Worm (Caenorhabditis elegans) whole organism, late embryonic: ENCODE results near the gene Y75B12B.10.

Experiments
- T23F11.4 ChIP-seq: fragments of 200-800 bp; sonication (Bioruptor generic); optimal IDR thresholded peaks from 2 replicates; lab custom pipeline; 2018; ENCODE audit warnings: mild to moderate bottlenecking, missing genetic modification characterization, missing compliant biosample characterization
- ama-1 ChIP-seq: fragments of 150-350 bp; optimal IDR thresholded peaks from 2 replicates; lab custom pipeline; 2014
- ceh-18 ChIP-seq: sonication (generic microtip); optimal IDR thresholded peaks from 2 replicates; lab custom pipeline; 2016; ENCODE audit warnings: missing genetic modification characterization, missing compliant biosample characterization
- ceh-24 ChIP-seq: sonication (generic microtip); optimal IDR thresholded peaks from 2 replicates; lab custom pipeline; 2016; ENCODE audit warnings: mild to moderate bottlenecking, missing genetic modification characterization, missing compliant biosample characterization
- ceh-30 ChIP-seq: fragments of 150-350 bp; optimal IDR thresholded peaks from 2 replicates; lab custom pipeline; 2014; ENCODE audit warnings: missing biosample characterization, missing genetic modification characterization
- ceh-31 ChIP-seq: sonication (generic microtip); optimal IDR thresholded peaks from 2 replicates; lab custom pipeline; 2016; ENCODE audit warnings: missing genetic modification characterization, missing compliant biosample characterization
- ceh-6 ChIP-seq: fragments of 200-800 bp; sonication (Bioruptor generic); optimal IDR thresholded peaks from 2 replicates; lab custom pipeline; 2018; ENCODE audit warnings: mild to moderate bottlenecking, missing genetic modification characterization, missing compliant biosample characterization
- ceh-9 ChIP-seq: sonication (generic microtip); optimal IDR thresholded peaks from 2 replicates; lab custom pipeline; 2016; ENCODE audit warnings: mild to moderate bottlenecking, missing genetic modification characterization, inconsistent platforms, missing compliant biosample characterization
- che-1 ChIP-seq: sonication (generic microtip); optimal IDR thresholded peaks from 2 replicates; lab custom pipeline; 2016; ENCODE audit warnings: mild to moderate bottlenecking, missing genetic modification characterization, missing compliant biosample characterization
- dve-1 ChIP-seq: sonication (generic microtip); optimal IDR thresholded peaks from 2 replicates; lab custom pipeline; 2017; ENCODE audit warnings: antibody characterized with exemption, mild to moderate bottlenecking, missing genetic modification characterization, missing compliant biosample characterization
- eyg-1 ChIP-seq: sonication (generic microtip); optimal IDR thresholded peaks from 2 replicates; lab custom pipeline; 2016; ENCODE audit warnings: missing genotype, missing genetic modification characterization, missing compliant biosample characterization
- fkh-6 ChIP-seq: sonication (generic microtip); optimal IDR thresholded peaks from 2 replicates; lab custom pipeline; 2016; ENCODE audit warnings: missing genetic modification characterization, missing compliant biosample characterization
- gmeb-2 ChIP-seq: sonication (generic microtip); optimal IDR thresholded peaks from 2 replicates; lab custom pipeline; 2016; ENCODE audit warnings: missing genetic modification characterization, inconsistent platforms, missing compliant biosample characterization
- hlh-15 ChIP-seq: sonication (generic microtip); optimal IDR thresholded peaks from 2 replicates; lab custom pipeline; 2016; ENCODE audit warnings: missing genetic modification characterization, missing compliant biosample characterization
- madf-2 ChIP-seq: sonication (generic microtip); optimal IDR thresholded peaks from 2 replicates; lab custom pipeline; 2017; ENCODE audit warnings: missing genetic modification characterization, missing compliant biosample characterization
- mec-3 ChIP-seq: sonication (generic microtip); optimal IDR thresholded peaks from 2 replicates; lab custom pipeline; 2016; ENCODE audit warnings: borderline replicate concordance, missing genetic modification characterization, missing compliant biosample characterization
- nfya-1 ChIP-seq: sonication (generic microtip); optimal IDR thresholded peaks from 2 replicates; lab custom pipeline; 2017; ENCODE audit warnings: missing genetic modification characterization, mild to moderate bottlenecking, missing compliant biosample characterization, antibody characterized with exemption, moderate library complexity
- nhr-11 ChIP-seq: fragments of 150-350 bp; optimal IDR thresholded peaks from 2 replicates; lab custom pipeline; 2014; ENCODE audit warnings: missing biosample characterization, missing genetic modification characterization
- nhr-232 ChIP-seq: sonication (generic microtip); optimal IDR thresholded peaks from 2 replicates; lab custom pipeline; 2016; ENCODE audit warnings: missing genetic modification characterization, missing compliant biosample characterization
- npax-4 ChIP-seq: sonication (generic microtip); optimal IDR thresholded peaks from 2 replicates; lab custom pipeline; 2016; ENCODE audit warnings: missing genetic modification characterization, missing compliant biosample characterization
- odd-2 ChIP-seq: sonication (generic microtip); optimal IDR thresholded peaks from 2 replicates; lab custom pipeline; 2017; ENCODE audit warnings: antibody characterized with exemption, mild to moderate bottlenecking, missing genetic modification characterization, missing compliant biosample characterization
- pag-3 ChIP-seq: sonication (generic microtip); optimal IDR thresholded peaks from 2 replicates; lab custom pipeline; 2016; ENCODE audit warnings: missing compliant biosample characterization, missing genetic modification characterization, borderline replicate concordance
- pha-2 ChIP-seq: sonication (generic microtip); optimal IDR thresholded peaks from 2 replicates; lab custom pipeline; 2017; ENCODE audit warnings: mild to moderate bottlenecking, missing genetic modification characterization, missing compliant biosample characterization
- pqm-1 ChIP-seq: sonication (generic microtip); optimal IDR thresholded peaks from 2 replicates; lab custom pipeline; 2016; ENCODE audit warnings: missing genetic modification characterization, missing compliant biosample characterization
- pros-1 ChIP-seq: fragments of 150-350 bp; optimal IDR thresholded peaks from 2 replicates; lab custom pipeline; 2014; ENCODE audit warnings: missing biosample characterization, missing genetic modification reagents, missing genetic modification characterization
- sox-4 ChIP-seq: sonication (generic microtip); optimal IDR thresholded peaks from 2 replicates; lab custom pipeline; 2017; ENCODE audit warnings: mild to moderate bottlenecking, missing genetic modification characterization, inconsistent platforms, missing compliant biosample characterization
- tbx-2 ChIP-seq: sonication (generic microtip); optimal IDR thresholded peaks from 2 replicates; lab custom pipeline; 2016; ENCODE audit warnings: missing genetic modification characterization, missing compliant biosample characterization
- unc-55 ChIP-seq: sonication (generic microtip); optimal IDR thresholded peaks from 2 replicates; lab custom pipeline; 2017; ENCODE audit warnings: missing biosample characterization, missing genetic modification reagents, missing genetic modification characterization
- ztf-16 ChIP-seq: sonication (generic microtip); optimal IDR thresholded peaks from 2 replicates; lab custom pipeline; 2017; ENCODE audit warnings: missing genetic modification characterization, missing compliant biosample characterization

The Y75B12B.10 gene

ce11 chrV:15181899-15182298 lies 18.0 kb upstream of the Y75B12B.10 start:
- no peak for TF ChIP-seq fkh-6 (tag; lab: Kevin White, UChicago)
- no peak for TF ChIP-seq ceh-18 (tag; lab: Kevin White, UChicago)
- no peak for TF ChIP-seq npax-4 (tag; lab: Kevin White, UChicago)
- no peak for TF ChIP-seq T23F11.4 (GFP tag; lab: Kevin White, UChicago)
- no peak for TF ChIP-seq pha-2 (tag; lab: Kevin White, UChicago)
- no peak for TF ChIP-seq madf-2
- no peak for TF ChIP-seq nfya-1 (tag; lab: Kevin White, UChicago)
- TF ChIP-seq nhr-232 (tag; lab: Kevin White, UChicago) = no peak

ce11 chrV:15182407-15182806 lies 17.5 kb upstream of the Y75B12B.10 start, which contains the start of gene fbxa-84:
Gene fbxa-84 (plus strand): TSS chrV:15182440.
- no peak for TF ChIP-seq sox-4 (tag; lab: Kevin White, UChicago)
- TF ChIP-seq ceh-9 (tag; lab: Kevin White, UChicago) = no peak
- no peak for TF ChIP-seq pqm-1 (tag; lab: Kevin White, UChicago)
- TF ChIP-seq ceh-24 (tag; lab: Kevin White, UChicago) = no peak
- TF ChIP-seq che-1 = no peak
- TF ChIP-seq pros-1 (tag; lab: Kevin White, UChicago) = no peak
- TF ChIP-seq ceh-31 (tag; lab: Kevin White, UChicago) = no peak
- no peak for TF ChIP-seq ztf-16 (tag; lab: Kevin White, UChicago)
- TF ChIP-seq ceh-30 (tag; lab: Kevin White, UChicago) = no peak
- TF ChIP-seq pha-2 (tag; lab: Kevin White, UChicago) = no peak
- TF ChIP-seq ceh-6 (GFP tag; lab: Kevin White, UChicago) = no peak
- TF ChIP-seq nhr-11 = no peak
- TF ChIP-seq ceh-18 (tag; lab: Kevin White, UChicago) = no peak
- TF ChIP-seq hlh-15 (tag; lab: Kevin White, UChicago) = no peak
- no peak for TF ChIP-seq ama-1 (lab: Kevin White, UChicago)
- TF ChIP-seq pag-3 (tag; lab: Kevin White, UChicago) = no peak
- TF ChIP-seq tbx-2 = no peak

ce11 chrV:15184097-15185040 lies 15.5 kb upstream of the Y75B12B.10 start, which contains the start of gene Y75B12B.1:
Gene Y75B12B.1 (plus strand): TSS chrV:15184699.
- TF ChIP-seq gmeb-2 = no peak
- TF ChIP-seq dve-1 (tag; lab: Kevin White, UChicago) = no peak
- no peak for TF ChIP-seq mec-3 (tag; lab: Kevin White, UChicago)
- no peak for TF ChIP-seq odd-2 (tag; lab: Kevin White, UChicago)
- TF ChIP-seq pha-2 (tag; lab: Kevin White, UChicago) = no peak

- no peak for TF ChIP-seq ceh-24 (tag; lab: Kevin White, UChicago)
- no peak for TF ChIP-seq T23F11.4 (GFP tag; lab: Kevin White, UChicago)
- TF ChIP-seq unc-55 (GFP tag; lab: Kevin White, UChicago) = no peak
- TF ChIP-seq eyg-1 = no peak
These were observed 13.5 kb upstream of the Y75B12B.10 start, which contains the start of gene Y75B12B.3 for ce11 chrV:15186259-15186927. Gene Y75B12B.3 (minus strand): TSS chrV:15186279.
